Fruit fly (Drosophila melanogaster) whole organism, wandering third instar larva: ENCODE data around the gene Dlc90F.

ENCODE experiments used
- HLH106 ChIP-seq: fragments of 200-800 bp; optimal IDR thresholded peaks from 3 replicates; lab custom pipeline; 2019; ENCODE audit warnings: missing biosample characterization, mild to moderate bottlenecking, missing genetic modification characterization, moderate library complexity
- OdsH ChIP-seq: fragments of 200-800 bp; sonication (Bioruptor generic); optimal IDR thresholded peaks from 2 replicates; lab custom pipeline; 2016; ENCODE audit warnings: missing biosample characterization, mild to moderate bottlenecking, missing genetic modification characterization
- dsf ChIP-seq: sonication (Bioruptor generic); optimal IDR thresholded peaks from 2 replicates; lab custom pipeline; 2016; ENCODE audit warnings: missing biosample characterization, missing genetic modification characterization, borderline replicate concordance
- lola ChIP-seq: fragments of >200 bp; optimal IDR thresholded peaks from 2 replicates; lab custom pipeline; 2017; ENCODE audit warnings: missing biosample characterization, missing genetic modification characterization
- psq ChIP-seq: fragments of 200-800 bp; sonication (Bioruptor generic); optimal IDR thresholded peaks from 3 replicates; lab custom pipeline; 2017; ENCODE audit warnings: missing biosample characterization, mild to moderate bottlenecking, missing genetic modification characterization, moderate library complexity

Dlc90F gene

dm6 chr3R:18338493-18338892 is 39.5 kb downstream of the Dlc90F start:
- TF ChIP-seq dsf (GFP tag; lab: Kevin White, UChicago) (no peak), psq (no peak), OdsH (GFP tag; lab: Kevin White, UChicago) (no peak), lola (no peak), HLH106 (tag; lab: Kevin White, UChicago) (no peak)
